Worm (Caenorhabditis elegans) whole organism, midembryonic: ENCODE measurements around the gene C14A11.2.

Experiments used
- ref-1 ChIP-seq: fragments of 200-800 bp; sonication (Bioruptor generic); conservative IDR thresholded peaks from 2 replicates; pipeline ENCODE4 v1.3.6; 2022; ENCODE audit warnings: missing genetic modification reagents, missing genetic modification characterization, missing compliant biosample characterization
- ztf-23 ChIP-seq: fragments of 200-800 bp; sonication (Bioruptor generic); IDR thresholded peaks from 2 replicates; pipeline ENCODE4 v1.3.6; 2022; ENCODE audit warnings: missing genetic modification reagents, missing genetic modification characterization, missing compliant biosample characterization
- ztf-29 ChIP-seq: fragments of 200-800 bp; sonication (Bioruptor generic); IDR thresholded peaks from 2 replicates; pipeline ENCODE4 v1.3.6; 2022; ENCODE audit warnings: missing genetic modification reagents, missing genetic modification characterization, missing compliant biosample characterization

ce11 chrX:2764278-2764677 lies 38.6 kb upstream of the C14A11.2 start:
- TF ChIP-seq ztf-23 (GFP tag; lab: Robert Waterston, UW): no peak
- TF ChIP-seq ref-1 (GFP tag; lab: Robert Waterston, UW): no peak
- no peak for TF ChIP-seq ztf-29 (GFP tag; lab: Robert Waterston, UW)
